Fruit fly (Drosophila melanogaster) whole organism, embryonic: ENCODE results near the gene osp.

Source experiments
- B-H2 ChIP-seq: fragments of 200-800 bp; sonication (Bioruptor generic); optimal IDR thresholded peaks from 2 replicates; lab custom pipeline; 2018; ENCODE audit warnings: missing biosample characterization, mild to moderate bottlenecking, missing genetic modification characterization
- CG1024 ChIP-seq: fragments of 200-800 bp; sonication (Bioruptor generic); IDR thresholded peaks from 2 replicates; pipeline ENCODE4 v1.3.6; 2022; ENCODE audit warnings: missing biosample characterization, missing genetic modification characterization
- CG10274 ChIP-seq: fragments of 200-800 bp; sonication (Bioruptor generic); optimal IDR thresholded peaks from 3 replicates; lab custom pipeline; 2017; ENCODE audit warnings: missing biosample characterization, mild to moderate bottlenecking, missing genetic modification characterization
- CG12219 ChIP-seq: fragments of 200-800 bp; sonication (Bioruptor generic); optimal IDR thresholded peaks from 3 replicates; lab custom pipeline; 2018; ENCODE audit warnings: missing biosample characterization, mild to moderate bottlenecking, missing genetic modification characterization
- CG12659 ChIP-seq: fragments of 200-800 bp; sonication (Bioruptor generic); optimal IDR thresholded peaks from 3 replicates; lab custom pipeline; 2017; ENCODE audit warnings: mild to moderate bottlenecking, missing biosample characterization, missing genetic modification reagents, missing genetic modification characterization
- CG13894 ChIP-seq: fragments of 200-800 bp; sonication (Bioruptor generic); optimal IDR thresholded peaks from 3 replicates; lab custom pipeline; 2018; ENCODE audit warnings: missing biosample characterization, mild to moderate bottlenecking, missing genetic modification characterization, moderate library complexity
- CG14050 ChIP-seq: fragments of 200-800 bp; sonication (Bioruptor generic); IDR thresholded peaks from 3 replicates; pipeline ENCODE4 v1.3.6; 2022; ENCODE audit warnings: missing biosample characterization, missing genetic modification characterization
- CG1529 ChIP-seq: fragments of 200-800 bp; sonication (Bioruptor generic); optimal IDR thresholded peaks from 3 replicates; lab custom pipeline; 2018; ENCODE audit warnings: missing biosample characterization, missing genetic modification characterization
- CG1832 ChIP-seq: fragments of 200-800 bp; sonication (Bioruptor generic); optimal IDR thresholded peaks from 2 replicates; lab custom pipeline; 2017; ENCODE audit warnings: missing biosample characterization, mild to moderate bottlenecking, missing genetic modification characterization, inconsistent platforms
- CG2712 ChIP-seq: fragments of 200-800 bp; optimal IDR thresholded peaks from 3 replicates; lab custom pipeline; 2019; ENCODE audit warnings: missing biosample characterization, mild to moderate bottlenecking, missing genetic modification characterization, moderate library complexity
- CG31441 ChIP-seq: fragments of 200-800 bp; sonication (Bioruptor generic); IDR thresholded peaks from 2 replicates; pipeline ENCODE4 v1.3.6; 2022; ENCODE audit warnings: missing biosample characterization, missing genetic modification characterization
- CG34376 ChIP-seq: fragments of 200-800 bp; sonication (Bioruptor generic); optimal IDR thresholded peaks from 2 replicates; lab custom pipeline; 2018; ENCODE audit warnings: missing biosample characterization, mild to moderate bottlenecking, missing genetic modification characterization
- CG3726 ChIP-seq: fragments of 200-800 bp; sonication (Bioruptor generic); IDR thresholded peaks from 3 replicates; pipeline ENCODE4, ENCODE4 v1.3.6; 2022; ENCODE audit warnings: missing biosample characterization, missing genetic modification characterization
- CG3995 ChIP-seq: fragments of 200-800 bp; sonication (Bioruptor generic); optimal IDR thresholded peaks from 3 replicates; lab custom pipeline; 2016; ENCODE audit warnings: missing biosample characterization, missing genetic modification characterization
- CG4730 ChIP-seq: fragments of 200-800 bp; sonication (Bioruptor generic); IDR thresholded peaks from 2 replicates; pipeline ENCODE4 v1.3.6; 2022; ENCODE audit warnings: missing biosample characterization, missing genetic modification characterization
- CG8281 ChIP-seq: fragments of 200-800 bp; sonication (Bioruptor generic); optimal IDR thresholded peaks from 2 replicates; lab custom pipeline; 2018; ENCODE audit warnings: missing biosample characterization, mild to moderate bottlenecking, missing genetic modification characterization, moderate library complexity
- CG8924 ChIP-seq: fragments of 200-800 bp; optimal IDR thresholded peaks from 3 replicates; lab custom pipeline; 2019; ENCODE audit warnings: missing biosample characterization, mild to moderate bottlenecking, missing genetic modification characterization, moderate library complexity
- CG9817 ChIP-seq: fragments of 200-800 bp; sonication (Bioruptor generic); optimal IDR thresholded peaks from 2 replicates; lab custom pipeline; 2018; ENCODE audit warnings: missing biosample characterization, mild to moderate bottlenecking, missing genetic modification characterization, moderate library complexity
- CTCF ChIP-seq: fragments of 200-800 bp; sonication (Bioruptor generic); optimal IDR thresholded peaks from 2 replicates; lab custom pipeline; 2017; ENCODE audit warnings: missing biosample characterization, mild to moderate bottlenecking, missing genetic modification characterization, moderate library complexity
- D19B ChIP-seq: fragments of 200-800 bp; sonication (Bioruptor generic); optimal IDR thresholded peaks from 2 replicates; lab custom pipeline; 2017; ENCODE audit warnings: missing biosample characterization, mild to moderate bottlenecking, missing genetic modification characterization
- Dip3 ChIP-seq: fragments of 200-800 bp; sonication (Bioruptor generic); optimal IDR thresholded peaks from 3 replicates; lab custom pipeline; 2016; ENCODE audit warnings: missing biosample characterization, missing genetic modification characterization
- E2f1 ChIP-seq: fragments of 200-800 bp; sonication (Bioruptor generic); IDR thresholded peaks from 2 replicates; pipeline ENCODE4 v1.3.6; 2022; ENCODE audit warnings: missing biosample characterization, missing genetic modification characterization
- E2f2 ChIP-seq: fragments of 200-800 bp; sonication (Bioruptor generic); IDR thresholded peaks from 2 replicates; pipeline ENCODE4 v1.3.6; 2022; ENCODE audit warnings: missing biosample characterization, missing genetic modification characterization
- Elba2 ChIP-seq: fragments of 200-800 bp; sonication (Bioruptor generic); optimal IDR thresholded peaks from 3 replicates; lab custom pipeline; 2016; ENCODE audit warnings: missing biosample characterization, missing genetic modification characterization
- Fer3 ChIP-seq: fragments of 200-800 bp; sonication (Bioruptor generic); optimal IDR thresholded peaks from 2 replicates; lab custom pipeline; 2018; ENCODE audit warnings: missing biosample characterization, mild to moderate bottlenecking, missing genetic modification characterization, moderate library complexity
- HHEX ChIP-seq: fragments of 200-800 bp; sonication (Bioruptor generic); optimal IDR thresholded peaks from 3 replicates; lab custom pipeline; 2017; ENCODE audit warnings: missing biosample characterization, mild to moderate bottlenecking, missing genetic modification characterization, missing genetic modification reagents
- Hmr ChIP-seq: fragments of 200-800 bp; sonication (Bioruptor generic); optimal IDR thresholded peaks from 3 replicates; lab custom pipeline; 2017; ENCODE audit warnings: mild to moderate bottlenecking, missing biosample characterization, missing genetic modification reagents, missing genetic modification characterization
- Hr51 ChIP-seq, 2 experiments: fragments of 200-800 bp; sonication (Bioruptor generic); optimal IDR thresholded peaks; 2 replicates in 1 of 2; 3 replicates in 1 of 2; lab custom pipeline; 2016 to 2018; ENCODE audit warnings: missing biosample characterization in 2 of 2, missing genetic modification characterization in 2 of 2, mild to moderate bottlenecking in 1 of 2, moderate library complexity in 1 of 2
- Lhr ChIP-seq: fragments of 200-800 bp; sonication (Bioruptor generic); optimal IDR thresholded peaks from 3 replicates; lab custom pipeline; 2017; ENCODE audit warnings: mild to moderate bottlenecking, missing biosample characterization, missing genetic modification reagents, missing genetic modification characterization
- Lpt ChIP-seq: fragments of >200 bp; optimal IDR thresholded peaks from 2 replicates; lab custom pipeline; 2018; ENCODE audit warnings: missing biosample characterization, missing genetic modification characterization
- Mrtf ChIP-seq: fragments of 200-800 bp; sonication (Bioruptor generic); IDR thresholded peaks from 3 replicates; pipeline ENCODE4 v1.3.6; 2022; ENCODE audit warnings: missing biosample characterization, missing genetic modification characterization
- Myb ChIP-seq: fragments of 200-800 bp; sonication (Bioruptor generic); optimal IDR thresholded peaks from 2 replicates; lab custom pipeline; 2016; ENCODE audit warnings: missing biosample characterization, missing genetic modification characterization
- Oaz ChIP-seq: fragments of 200-800 bp; sonication (Bioruptor generic); IDR thresholded peaks from 2 replicates; pipeline ENCODE4 v1.3.6; 2022; ENCODE audit warnings: missing biosample characterization, missing genetic modification characterization
- PHDP ChIP-seq: fragments of 200-800 bp; sonication (Bioruptor generic); optimal IDR thresholded peaks from 3 replicates; lab custom pipeline; 2018; ENCODE audit warnings: missing biosample characterization, mild to moderate bottlenecking, missing genetic modification characterization, moderate library complexity
- amos ChIP-seq: fragments of 200-800 bp; sonication (Bioruptor generic); IDR thresholded peaks from 2 replicates; pipeline ENCODE4 v1.3.6; 2022; ENCODE audit warnings: missing biosample characterization, missing genetic modification characterization; ENCODE audit not compliant: partially characterized antibody
- ase ChIP-seq: fragments of 200-800 bp; sonication (Bioruptor generic); IDR thresholded peaks from 3 replicates; pipeline ENCODE4 v1.3.6; 2022; ENCODE audit warnings: missing biosample characterization, missing genetic modification characterization
- ato ChIP-seq: fragments of 200-800 bp; sonication (Bioruptor generic); IDR thresholded peaks from 2 replicates; pipeline ENCODE4 v1.3.6; 2022; ENCODE audit warnings: missing biosample characterization, missing genetic modification characterization; ENCODE audit not compliant: partially characterized antibody
- chm ChIP-seq: fragments of 200-800 bp; sonication (Bioruptor generic); IDR thresholded peaks from 2 replicates; pipeline ENCODE4 v1.3.6; 2022; ENCODE audit warnings: missing biosample characterization, missing genetic modification characterization
- crc ChIP-seq: fragments of 200-800 bp; sonication (Bioruptor generic); optimal IDR thresholded peaks from 2 replicates; lab custom pipeline; 2016; ENCODE audit warnings: missing biosample characterization, missing genetic modification characterization
- da ChIP-seq: fragments of 200-800 bp; sonication (Bioruptor generic); optimal IDR thresholded peaks from 2 replicates; lab custom pipeline; 2016; ENCODE audit warnings: missing biosample characterization, missing genetic modification characterization
- fd64A ChIP-seq: fragments of 200-800 bp; sonication (Bioruptor generic); optimal IDR thresholded peaks from 3 replicates; lab custom pipeline; 2018; ENCODE audit warnings: missing biosample characterization, mild to moderate bottlenecking, missing genetic modification characterization
- h ChIP-seq: fragments of >200 bp; optimal IDR thresholded peaks from 2 replicates; lab custom pipeline; 2017
- ham ChIP-seq: fragments of 200-800 bp; sonication (Bioruptor generic); IDR thresholded peaks from 2 replicates; pipeline ENCODE4 v1.3.6; 2022; ENCODE audit warnings: missing biosample characterization, missing genetic modification characterization
- her ChIP-seq: fragments of 200-800 bp; sonication (Bioruptor generic); optimal IDR thresholded peaks from 2 replicates; lab custom pipeline; 2016; ENCODE audit warnings: missing biosample characterization, missing genetic modification characterization
- jumu ChIP-seq: fragments of 200-800 bp; sonication (Bioruptor generic); optimal IDR thresholded peaks from 3 replicates; lab custom pipeline; 2016; ENCODE audit warnings: missing biosample characterization, missing genetic modification characterization
- lilli ChIP-seq: fragments of 200-800 bp; sonication (Bioruptor generic); optimal IDR thresholded peaks from 3 replicates; lab custom pipeline; 2016; ENCODE audit warnings: missing biosample characterization, missing genetic modification characterization
- pfk ChIP-seq: fragments of 200-800 bp; sonication (Bioruptor generic); optimal IDR thresholded peaks from 2 replicates; lab custom pipeline; 2018; ENCODE audit warnings: missing biosample characterization, mild to moderate bottlenecking, missing genetic modification characterization, moderate library complexity
- phol ChIP-seq: fragments of 200-800 bp; sonication (Bioruptor generic); optimal IDR thresholded peaks from 3 replicates; lab custom pipeline; 2018; ENCODE audit warnings: missing biosample characterization, mild to moderate bottlenecking, missing genetic modification characterization, moderate library complexity
- repo ChIP-seq: fragments of 200-800 bp; sonication (Bioruptor generic); optimal IDR thresholded peaks from 2 replicates; lab custom pipeline; 2016; ENCODE audit warnings: missing biosample characterization, missing genetic modification characterization
- scrt ChIP-seq: fragments of 200-800 bp; sonication (Bioruptor generic); optimal IDR thresholded peaks from 2 replicates; lab custom pipeline; 2018; ENCODE audit warnings: missing biosample characterization, mild to moderate bottlenecking, missing genetic modification characterization, moderate library complexity
- so ChIP-seq: fragments of 200-800 bp; sonication (Bioruptor generic); IDR thresholded peaks from 3 replicates; pipeline ENCODE4 v1.3.6; 2022; ENCODE audit warnings: missing biosample characterization, missing genetic modification characterization
- trem ChIP-seq: fragments of 200-800 bp; optimal IDR thresholded peaks from 3 replicates; lab custom pipeline; 2019; ENCODE audit warnings: missing biosample characterization, mild to moderate bottlenecking, missing genetic modification characterization, moderate library complexity
- zfh1 ChIP-seq: fragments of 200-800 bp; sonication (Bioruptor generic); IDR thresholded peaks from 3 replicates; pipeline ENCODE4 v1.3.6; 2022; ENCODE audit warnings: missing biosample characterization, missing genetic modification characterization

The osp gene

dm6 chr2L:14622182-14622581 is 67.0 kb downstream of the osp start (continued):
- peak; percentile 65 for TF ChIP-seq phol (tag; lab: Kevin White, UChicago)
- no peak for TF ChIP-seq crc (GFP tag; lab: Kevin White, UChicago)
- TF ChIP-seq CG13894: no peak
- TF ChIP-seq CG34376 (GFP tag; lab: Kevin White, UChicago): no peak
- TF ChIP-seq Hr51 (GFP tag; optimal IDR thresholded peaks at IDR 0.05; lab: Kevin White, UChicago): peak in 1 of 2 experiments; percentile 25
- no peak for TF ChIP-seq CG3726 (GFP tag; lab: Robert Waterston, UW)
- peak; percentile 20; the same call in 1 of the 2 replicates for TF ChIP-seq CG4730 (GFP tag; lab: Robert Waterston, UW)
- no peak for TF ChIP-seq so (GFP tag; lab: Robert Waterston, UW)
- no peak for TF ChIP-seq CG1529
- TF ChIP-seq CG3995 (GFP tag; lab: Kevin White, UChicago): no peak
- peak; percentile 59 for TF ChIP-seq CG2712 (tag; lab: Kevin White, UChicago)
- peak; percentile 55; the same call in 1 of the 2 replicates for TF ChIP-seq CG31441 (GFP tag; lab: Robert Waterston, UW)
- peak; percentile 42 for TF ChIP-seq CG12219 (GFP tag; lab: Kevin White, UChicago)
- TF ChIP-seq repo (GFP tag; lab: Kevin White, UChicago): peak; percentile 36
- TF ChIP-seq CG14050 (GFP tag; lab: Robert Waterston, UW): no peak
- no peak for TF ChIP-seq ase (GFP tag; lab: Robert Waterston, UW)
- no peak for TF ChIP-seq Myb (GFP tag; lab: Kevin White, UChicago)
- no peak for TF ChIP-seq Oaz (GFP tag; lab: Robert Waterston, UW)
- TF ChIP-seq Mrtf (GFP tag; lab: Robert Waterston, UW): no peak
- TF ChIP-seq ham (GFP tag; lab: Robert Waterston, UW): no peak
- no peak for TF ChIP-seq Lhr (GFP tag; lab: Kevin White, UChicago)
- no peak for TF ChIP-seq D19B (GFP tag; lab: Kevin White, UChicago)
- TF ChIP-seq CG8281 (tag; lab: Kevin White, UChicago): no peak
- TF ChIP-seq zfh1 (GFP tag; lab: Robert Waterston, UW): peak; percentile 73
- TF ChIP-seq Hmr (GFP tag; lab: Kevin White, UChicago): no peak
- TF ChIP-seq HHEX (GFP tag; lab: Kevin White, UChicago): no peak
- TF ChIP-seq Elba2 (GFP tag; lab: Kevin White, UChicago): no peak
- no peak for TF ChIP-seq scrt (GFP tag; lab: Kevin White, UChicago)
- no peak for TF ChIP-seq ato (GFP tag; lab: Robert Waterston, UW)
- TF ChIP-seq PHDP: peak; percentile 25
- no peak for TF ChIP-seq da (GFP tag; lab: Kevin White, UChicago)
- TF ChIP-seq her (GFP tag; lab: Kevin White, UChicago): peak; percentile 23
- TF ChIP-seq lilli (GFP tag; lab: Kevin White, UChicago): peak; percentile 31
- TF ChIP-seq fd64A (GFP tag; lab: Kevin White, UChicago): no peak
- TF ChIP-seq trem (tag; lab: Kevin White, UChicago): peak; percentile 35
- TF ChIP-seq Dip3 (GFP tag; lab: Kevin White, UChicago): no peak
- no peak for TF ChIP-seq E2f2 (GFP tag; lab: Robert Waterston, UW)
- TF ChIP-seq CG10274 (GFP tag; lab: Kevin White, UChicago): no peak
- no peak for TF ChIP-seq CG12659
- TF ChIP-seq pfk (GFP tag; lab: Kevin White, UChicago): no peak
- no peak for TF ChIP-seq Fer3 (tag; lab: Kevin White, UChicago)
- TF ChIP-seq Lpt: no peak
- peak; percentile 60 for TF ChIP-seq jumu (GFP tag; lab: Kevin White, UChicago)
- no peak for TF ChIP-seq CG1832 (GFP tag; lab: Kevin White, UChicago)
- TF ChIP-seq chm: no peak
- TF ChIP-seq CTCF (GFP tag; lab: Kevin White, UChicago): no peak
- 0 out of 2 replicates have a peak, but pooled peaks have one; percentile 51 for TF ChIP-seq CG1024 (GFP tag; lab: Robert Waterston, UW)
- TF ChIP-seq E2f1: no peak
- no peak for TF ChIP-seq amos (GFP tag; lab: Robert Waterston, UW)
- no peak for TF ChIP-seq h (lab: Kevin White, UChicago)
- no peak for TF ChIP-seq CG9817
- TF ChIP-seq B-H2 (GFP tag; lab: Kevin White, UChicago): no peak
- TF ChIP-seq CG8924 (tag; lab: Kevin White, UChicago): no peak
